Fruit fly (Drosophila melanogaster) whole organism: ENCODE measurements around the gene Spag1.

Experiments
- CG8478 ChIP-seq: fragments of >200 bp; optimal IDR thresholded peaks from 2 replicates; lab custom pipeline; 2018; ENCODE audit warnings: inconsistent platforms
- Dll ChIP-seq: fragments of >200 bp; optimal IDR thresholded peaks from 2 replicates; lab custom pipeline; 2017
- EcR ChIP-seq, 2 experiments: fragments of >200 bp; optimal IDR thresholded peaks; 2 replicates each; lab custom pipeline; 2017; ENCODE audit warnings: missing biosample characterization in 2 of 2, missing genetic modification characterization in 2 of 2, missing genetic modification reagents in 2 of 2
- pan ChIP-seq: fragments of >200 bp; optimal IDR thresholded peaks from 2 replicates; lab custom pipeline; 2017
- psq ChIP-seq: fragments of >200 bp; optimal IDR thresholded peaks from 2 replicates; lab custom pipeline; 2017
- usp ChIP-seq: fragments of >200 bp; optimal IDR thresholded peaks from 2 replicates; lab custom pipeline; 2017; ENCODE audit warnings: missing biosample characterization, missing genetic modification characterization, mixed read lengths

The Spag1 gene

DNA sequence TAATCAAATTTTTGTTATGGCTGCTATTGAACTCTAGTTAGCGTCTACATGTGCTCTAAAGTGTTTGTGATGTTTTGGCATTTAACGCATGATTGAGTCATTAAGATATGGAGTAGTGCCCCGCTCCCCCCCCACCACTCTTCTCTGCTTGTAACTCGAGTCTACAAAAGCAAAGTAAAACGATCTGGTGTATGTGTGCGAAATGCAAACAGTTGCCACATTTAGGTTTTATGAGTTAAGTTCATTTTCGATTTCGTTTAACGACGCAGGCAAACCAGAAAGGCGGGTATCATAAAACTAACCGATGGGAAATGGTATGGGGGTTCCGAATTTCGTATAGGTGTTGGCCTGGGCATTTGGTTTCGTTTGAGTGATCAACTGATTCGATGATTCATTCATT is 13.1 kb upstream of the Spag1 start:
- no peak for TF ChIP-seq Dll (lab: Kevin White, UChicago)
- no peak for TF ChIP-seq pan
- no peak for TF ChIP-seq CG8478 (lab: Kevin White, UChicago)
- TF ChIP-seq psq (lab: Kevin White, UChicago), result no peak
- no peak for TF ChIP-seq EcR (GFP tag; optimal IDR thresholded peaks at IDR 0.05; lab: Kevin White, UChicago)
- TF ChIP-seq usp (GFP tag; lab: Kevin White, UChicago), result no peak

DNA sequence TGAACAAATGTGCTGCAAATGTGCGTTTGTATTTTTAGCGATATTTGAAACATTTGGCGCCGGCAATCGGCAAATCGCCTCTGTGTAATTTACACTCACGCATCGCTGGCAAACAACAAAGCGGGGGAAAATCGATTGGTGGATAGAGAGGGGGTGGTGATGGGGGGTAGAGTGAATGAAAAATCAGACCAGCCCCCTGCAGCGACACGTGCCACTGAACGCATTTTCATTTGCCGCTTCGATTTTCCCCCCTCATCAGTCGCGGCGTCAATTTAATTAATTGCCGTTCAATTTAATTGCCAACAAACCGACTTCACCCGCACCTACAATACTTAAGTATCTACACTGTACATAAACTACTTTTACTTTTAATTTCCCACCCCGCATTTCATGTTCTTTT is 12.2 kb upstream of the Spag1 start:
- no peak for TF ChIP-seq CG8478 (lab: Kevin White, UChicago)
- peak in 1 of 2 experiments; percentile 5 for TF ChIP-seq EcR (GFP tag; optimal IDR thresholded peaks at IDR 0.05; lab: Kevin White, UChicago)

DNA sequence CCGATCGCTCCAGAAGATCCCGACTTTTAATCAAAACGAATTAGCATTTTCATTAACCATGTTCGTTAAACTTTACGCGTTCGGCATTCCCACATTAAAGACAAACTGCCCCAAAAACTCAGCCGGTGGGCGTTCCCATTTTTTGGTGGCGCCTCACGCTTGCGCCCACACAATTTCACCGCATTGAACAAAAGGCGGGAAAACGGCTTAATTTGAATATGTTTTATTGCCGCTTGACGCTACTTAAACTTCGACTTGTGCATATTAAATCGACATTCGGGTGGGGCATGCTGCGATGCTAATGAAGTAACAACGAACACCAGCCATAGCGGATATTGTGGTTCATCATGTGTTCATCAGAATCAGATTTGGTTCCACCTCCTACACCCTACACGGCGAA is 11.1 kb upstream of the Spag1 start:
- TF ChIP-seq pan, result no peak
- TF ChIP-seq CG8478 (lab: Kevin White, UChicago), result no peak
- no peak for TF ChIP-seq usp (GFP tag; lab: Kevin White, UChicago)

DNA sequence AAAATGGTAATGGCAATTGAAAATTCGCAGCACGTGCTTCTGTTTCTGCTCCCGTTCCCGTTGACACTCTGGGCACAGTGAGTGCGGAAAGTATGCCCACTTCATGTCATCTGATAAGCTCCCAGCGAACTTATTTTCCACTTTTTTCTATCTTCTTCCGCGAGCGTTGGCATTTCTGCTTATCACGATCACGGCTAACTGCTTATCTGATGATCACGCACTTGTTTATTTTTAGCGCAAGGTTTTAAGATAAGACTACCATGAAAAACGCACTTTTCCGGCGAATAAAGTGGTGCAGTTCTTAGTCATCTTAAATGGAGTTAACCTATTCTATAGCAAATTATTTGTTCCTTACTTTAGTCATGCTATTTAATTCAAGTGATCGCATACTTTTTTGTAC is 10.2 kb upstream of the Spag1 start:
- TF ChIP-seq pan, result no peak
- TF ChIP-seq Dll (lab: Kevin White, UChicago), result no peak
- no peak for TF ChIP-seq CG8478 (lab: Kevin White, UChicago)
- TF ChIP-seq psq (lab: Kevin White, UChicago), result no peak
- TF ChIP-seq EcR (GFP tag; optimal IDR thresholded peaks at IDR 0.05; lab: Kevin White, UChicago), result no peak
- TF ChIP-seq usp (GFP tag; lab: Kevin White, UChicago), result no peak

DNA sequence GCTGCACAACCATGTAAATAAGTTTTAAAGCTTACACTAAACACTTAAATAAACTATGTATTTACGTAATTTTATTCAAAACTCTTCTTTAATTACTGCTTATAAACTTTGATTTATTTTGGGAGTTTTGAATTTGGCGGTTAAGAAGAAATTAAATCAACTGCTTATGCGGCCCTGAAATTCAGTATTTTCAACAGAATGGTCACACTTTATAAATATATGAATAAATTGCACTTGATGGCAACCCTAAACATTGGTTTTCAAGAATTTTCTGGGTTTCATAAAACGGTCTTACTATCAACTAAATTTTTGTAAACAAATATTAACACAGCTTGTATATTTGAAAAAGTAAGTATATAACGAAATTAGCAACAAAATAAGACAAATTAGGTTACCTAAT is 2.4 kb upstream of the Spag1 start, which contains the start of gene CG14252:
Gene CG14252, plus strand, starts transcription at position 302 of the 400 bp plus-strand sequence.
- TF ChIP-seq psq (lab: Kevin White, UChicago), result no peak
- TF ChIP-seq CG8478 (lab: Kevin White, UChicago), result no peak

DNA sequence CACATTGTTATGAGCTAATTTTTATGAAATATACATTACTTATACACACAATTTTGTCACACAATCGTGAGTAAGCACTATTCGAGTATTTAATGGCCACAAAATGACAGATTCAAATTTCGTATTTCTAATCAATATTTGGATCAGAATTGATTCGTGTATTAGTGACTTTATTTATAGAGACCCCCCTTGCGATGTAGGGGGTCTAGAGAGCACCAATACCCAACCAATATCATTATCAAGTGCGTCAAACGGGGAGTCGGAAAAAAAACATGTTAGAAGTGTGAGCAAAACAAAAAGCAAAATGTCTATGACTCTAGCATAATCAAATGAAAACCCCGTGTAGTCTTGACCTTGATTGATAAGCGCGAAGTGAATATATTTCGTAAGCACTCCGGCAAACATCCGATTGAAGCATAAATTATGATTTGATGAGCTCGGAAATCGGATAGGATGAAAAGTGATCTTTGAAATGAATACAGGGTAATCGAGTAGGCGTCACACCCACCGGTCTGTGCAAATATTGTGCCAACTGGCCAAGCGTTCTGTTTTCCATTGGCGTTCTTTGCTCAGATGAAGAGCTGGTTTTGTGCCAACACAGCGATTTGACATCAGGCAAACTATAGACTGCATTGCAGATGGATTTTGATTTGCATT is 4.7 kb downstream of the Spag1 start:
- TF ChIP-seq pan, result no peak
- no peak for TF ChIP-seq psq (lab: Kevin White, UChicago)
- TF ChIP-seq CG8478 (lab: Kevin White, UChicago), result no peak

DNA sequence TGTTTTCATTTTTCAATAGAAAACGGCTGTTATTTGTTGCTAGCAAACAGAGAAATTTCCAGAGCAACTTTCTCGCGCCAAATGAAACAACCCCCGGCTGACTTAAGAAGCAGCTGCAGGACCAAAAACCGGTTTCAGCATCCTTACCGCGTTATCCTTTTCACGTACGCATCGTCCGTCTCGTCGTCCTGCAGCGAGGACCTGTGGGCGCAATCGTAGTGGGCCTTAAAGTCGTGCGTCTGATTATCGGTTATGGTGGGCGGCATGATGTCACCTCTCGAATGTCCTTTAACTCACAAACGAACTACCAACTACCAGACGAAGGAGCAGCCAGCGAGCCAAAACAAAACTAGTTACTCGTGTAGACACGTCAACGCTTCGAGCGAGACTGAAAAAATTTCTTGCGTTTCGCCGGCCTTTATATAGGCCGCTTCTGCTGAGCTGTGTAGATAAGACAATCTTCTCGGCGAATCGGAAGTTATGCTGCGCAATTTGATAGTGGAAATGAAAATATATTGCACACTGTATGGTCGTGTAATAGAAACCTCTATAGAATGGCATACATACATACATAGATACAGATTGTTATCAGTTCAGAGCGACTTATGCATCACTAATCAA is 5.3 kb downstream of the Spag1 start:
- TF ChIP-seq CG8478 (lab: Kevin White, UChicago) (no peak), psq (lab: Kevin White, UChicago) (no peak), usp (GFP tag; lab: Kevin White, UChicago) (no peak), Dll (lab: Kevin White, UChicago) (no peak), EcR (GFP tag; optimal IDR thresholded peaks at IDR 0.05; lab: Kevin White, UChicago) (no peak), pan (no peak)

DNA sequence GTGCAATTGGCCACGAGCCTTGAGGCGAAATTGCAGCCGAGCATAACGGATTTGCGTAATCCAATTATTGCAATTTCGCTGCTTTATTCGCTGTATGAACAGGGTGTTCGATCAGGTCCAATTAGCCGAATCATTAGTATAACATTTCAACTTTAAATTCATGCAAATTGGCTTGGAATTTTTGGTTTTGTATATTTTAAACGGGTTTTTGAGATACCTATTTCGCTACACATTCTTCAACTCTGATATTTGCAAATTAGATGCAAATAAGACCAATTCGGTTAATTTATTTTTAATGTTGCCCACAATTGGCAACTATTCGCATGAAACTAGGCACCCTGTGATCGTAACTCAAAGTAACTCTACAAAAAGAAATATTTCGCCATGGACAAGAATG is 5.8 kb downstream of the Spag1 start:
- TF ChIP-seq psq (lab: Kevin White, UChicago) (no peak), EcR (GFP tag; optimal IDR thresholded peaks at IDR 0.05; lab: Kevin White, UChicago) (no peak), Dll (lab: Kevin White, UChicago) (no peak), CG8478 (lab: Kevin White, UChicago) (no peak), pan (no peak), usp (GFP tag; lab: Kevin White, UChicago) (no peak)

DNA sequence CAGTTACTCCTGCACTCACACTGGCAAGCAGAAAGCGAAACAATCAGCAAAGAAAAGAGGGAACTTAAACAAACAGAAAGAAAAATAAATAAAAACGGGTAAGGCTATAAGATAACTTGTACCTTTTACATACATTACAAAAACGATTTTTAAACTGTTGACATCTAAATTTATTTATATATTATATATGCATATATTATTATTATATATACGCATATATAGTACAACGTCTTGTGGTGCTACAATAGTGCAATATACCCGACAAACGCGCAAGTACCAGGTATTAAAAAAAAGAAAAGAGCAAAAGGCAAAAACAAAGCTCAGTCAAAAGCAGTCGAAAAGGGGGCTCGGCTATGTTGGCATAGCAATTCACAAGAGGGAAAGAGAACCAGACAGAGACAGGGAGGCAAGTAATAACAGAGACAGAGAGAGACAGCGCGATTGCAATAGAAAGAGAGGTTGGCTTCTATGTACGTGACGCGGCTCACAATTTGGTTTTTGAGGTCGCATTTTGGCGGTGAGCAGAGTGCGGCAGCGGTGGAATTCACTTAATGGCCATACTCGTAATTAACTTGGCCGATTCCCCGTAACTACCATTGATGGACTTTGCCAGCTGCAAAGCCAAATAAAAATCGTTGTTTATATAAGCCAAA is 6.5 kb downstream of the Spag1 start:
- TF ChIP-seq EcR (GFP tag; optimal IDR thresholded peaks at IDR 0.05; lab: Kevin White, UChicago), result no peak
- no peak for TF ChIP-seq psq (lab: Kevin White, UChicago)
- TF ChIP-seq Dll (lab: Kevin White, UChicago), result no peak
- TF ChIP-seq CG8478 (lab: Kevin White, UChicago), result peak; percentile 44
- TF ChIP-seq pan, result peak; percentile 71
- no peak for TF ChIP-seq usp (GFP tag; lab: Kevin White, UChicago)

DNA sequence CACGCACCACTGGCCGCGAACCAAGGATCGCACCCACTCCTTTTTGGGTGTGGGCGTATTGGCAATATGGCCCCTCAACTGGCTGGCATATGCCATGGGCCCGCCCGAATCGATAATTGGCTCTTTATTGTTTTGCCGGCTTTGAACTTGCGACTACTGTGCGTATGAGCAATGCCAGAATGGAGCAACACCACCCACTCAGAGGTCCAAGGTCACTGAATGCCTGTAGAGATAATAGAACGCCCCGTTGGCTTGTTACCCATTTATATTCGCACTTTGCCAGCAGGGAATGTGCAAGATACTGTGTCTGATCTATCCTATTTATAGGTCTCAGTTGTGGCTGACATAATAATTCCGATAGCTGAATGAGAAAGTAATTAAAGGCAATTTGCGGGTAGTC is 7.9 kb downstream of the Spag1 start:
- TF ChIP-seq EcR (GFP tag; optimal IDR thresholded peaks at IDR 0.05; lab: Kevin White, UChicago), result no peak
- no peak for TF ChIP-seq pan
- TF ChIP-seq CG8478 (lab: Kevin White, UChicago), result no peak
- no peak for TF ChIP-seq usp (GFP tag; lab: Kevin White, UChicago)
- no peak for TF ChIP-seq psq (lab: Kevin White, UChicago)
- TF ChIP-seq Dll (lab: Kevin White, UChicago), result no peak

DNA sequence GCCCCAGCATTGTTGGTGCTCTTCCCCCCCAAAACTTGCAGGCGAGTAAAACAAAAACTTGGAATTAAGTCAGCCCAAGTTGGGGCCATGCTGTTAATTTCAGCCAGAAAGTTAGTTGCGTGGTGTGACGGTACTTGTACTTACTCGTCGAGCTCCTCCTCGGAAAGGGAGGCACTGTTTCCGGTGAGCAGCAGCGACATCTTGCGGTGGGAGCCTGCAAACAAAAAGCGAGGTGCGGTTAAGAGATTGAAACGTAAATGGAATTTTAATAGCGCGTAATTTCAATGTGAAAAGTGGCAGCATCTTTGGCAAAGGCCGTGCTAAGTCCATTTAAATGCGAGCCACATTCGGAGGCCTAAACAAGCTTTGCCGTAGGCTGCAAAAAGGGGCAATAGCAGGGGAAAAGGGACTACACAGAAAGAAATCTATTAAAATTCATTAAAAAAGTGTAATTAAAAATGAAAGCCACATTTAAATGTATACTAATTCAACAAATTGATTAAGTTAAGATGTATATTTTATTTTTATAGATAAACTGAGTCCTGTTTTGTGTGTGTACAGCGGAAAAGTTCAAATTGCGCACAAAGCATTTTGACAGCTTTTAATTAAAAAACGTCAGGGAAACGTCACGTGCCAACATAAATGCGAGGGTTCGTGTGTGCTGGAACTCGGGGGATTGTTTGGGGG is 8.9 kb downstream of the Spag1 start:
- TF ChIP-seq CG8478 (lab: Kevin White, UChicago) (no peak), EcR (GFP tag; optimal IDR thresholded peaks at IDR 0.05; lab: Kevin White, UChicago) (no peak), psq (lab: Kevin White, UChicago) (no peak), pan (no peak), usp (GFP tag; lab: Kevin White, UChicago) (no peak), Dll (lab: Kevin White, UChicago) (no peak)

DNA sequence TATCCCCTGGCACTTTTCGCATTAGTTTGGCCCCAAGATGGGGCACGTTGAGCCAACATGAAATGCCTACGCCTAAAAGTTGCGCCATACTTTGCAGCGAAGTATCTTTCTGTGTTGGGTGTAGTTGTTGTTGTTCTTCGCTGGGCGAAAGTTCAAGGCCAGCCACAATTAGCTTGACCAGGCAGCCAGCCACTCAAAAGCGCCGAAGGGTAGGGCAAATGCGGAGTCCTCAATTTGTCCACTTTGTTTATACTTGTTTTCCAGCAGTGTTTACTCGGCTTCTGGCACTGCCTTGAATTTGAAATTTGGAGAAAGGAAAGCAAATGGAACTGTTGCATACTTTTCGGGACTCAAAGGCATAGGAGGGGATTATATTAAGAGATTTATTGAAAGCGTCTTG is 9.5 kb downstream of the Spag1 start:
- no peak for TF ChIP-seq usp (GFP tag; lab: Kevin White, UChicago)
- TF ChIP-seq EcR (GFP tag; optimal IDR thresholded peaks at IDR 0.05; lab: Kevin White, UChicago), result no peak
- TF ChIP-seq CG8478 (lab: Kevin White, UChicago), result no peak
- TF ChIP-seq psq (lab: Kevin White, UChicago), result no peak
- TF ChIP-seq Dll (lab: Kevin White, UChicago), result no peak
- TF ChIP-seq pan, result no peak
